Worm (Caenorhabditis elegans) whole organism, L2 larva: ENCODE measurements around the gene B0238.9.

Experiments
- ZK546.5 ChIP-seq: sonication (generic microtip); optimal IDR thresholded peaks from 2 replicates; lab custom pipeline; 2017; ENCODE audit warnings: missing biosample characterization, missing genetic modification characterization
- alr-1 ChIP-seq: fragments of 150-350 bp; optimal IDR thresholded peaks from 2 replicates; lab custom pipeline; 2014; ENCODE audit warnings: missing biosample characterization, missing genetic modification characterization
- aly-2 ChIP-seq: fragments of 150-350 bp; optimal IDR thresholded peaks from 2 replicates; lab custom pipeline; 2014; ENCODE audit warnings: missing biosample characterization, missing genetic modification characterization
- ceh-82 ChIP-seq: fragments of 150-350 bp; optimal IDR thresholded peaks from 2 replicates; lab custom pipeline; 2014; ENCODE audit warnings: missing biosample characterization, missing genetic modification characterization
- egl-27 ChIP-seq: sonication (generic microtip); optimal IDR thresholded peaks from 3 replicates; lab custom pipeline; 2017; ENCODE audit warnings: missing biosample characterization, missing genetic modification reagents, missing genetic modification characterization
- lin-39 ChIP-seq: fragments of 150-350 bp; optimal IDR thresholded peaks from 2 replicates; lab custom pipeline; 2014; ENCODE audit warnings: missing biosample characterization, missing genetic modification reagents, missing genetic modification characterization
- mbf-1 ChIP-seq: sonication (generic microtip); optimal IDR thresholded peaks from 2 replicates; lab custom pipeline; 2017; ENCODE audit warnings: missing biosample characterization, missing genetic modification characterization
- mdl-1 ChIP-seq, 2 experiments: fragments of 150-350 bp in 1 of 2; sonication (generic microtip) in 1 of 2; optimal IDR thresholded peaks; 2 replicates each; lab custom pipeline; 2017; ENCODE audit warnings: missing biosample characterization in 2 of 2, missing genetic modification characterization in 2 of 2
- nhr-12 ChIP-seq: fragments of 150-350 bp; optimal IDR thresholded peaks from 2 replicates; lab custom pipeline; 2014; ENCODE audit warnings: missing biosample characterization, missing genetic modification characterization
- nhr-77 ChIP-seq: fragments of 150-350 bp; optimal IDR thresholded peaks from 2 replicates; lab custom pipeline; 2014; ENCODE audit warnings: missing biosample characterization, missing genetic modification characterization
- sma-9 ChIP-seq, 2 experiments: fragments of 150-350 bp in 1 of 2; sonication (generic microtip) in 1 of 2; optimal IDR thresholded peaks; 2 replicates each; lab custom pipeline; 2014 to 2016; ENCODE audit warnings: missing genetic modification characterization in 2 of 2, mild to moderate bottlenecking in 1 of 2, missing biosample characterization in 1 of 2, missing compliant biosample characterization in 1 of 2, missing genetic modification reagents in 1 of 2, moderate library complexity in 1 of 2
- unc-39 ChIP-seq: fragments of 150-350 bp; optimal IDR thresholded peaks from 2 replicates; lab custom pipeline; 2014; ENCODE audit warnings: missing biosample characterization, missing genetic modification characterization
- unc-62 ChIP-seq: fragments of 150-350 bp; optimal IDR thresholded peaks from 2 replicates; lab custom pipeline; 2014; ENCODE audit warnings: missing biosample characterization, missing genetic modification reagents, missing genetic modification characterization
- ztf-1 ChIP-seq: fragments of 200-800 bp; sonication (Bioruptor generic); conservative IDR thresholded peaks from 2 replicates; pipeline ENCODE4 v1.3.6; 2022; ENCODE audit warnings: missing genetic modification characterization, missing compliant biosample characterization

B0238.9 gene

DNA sequence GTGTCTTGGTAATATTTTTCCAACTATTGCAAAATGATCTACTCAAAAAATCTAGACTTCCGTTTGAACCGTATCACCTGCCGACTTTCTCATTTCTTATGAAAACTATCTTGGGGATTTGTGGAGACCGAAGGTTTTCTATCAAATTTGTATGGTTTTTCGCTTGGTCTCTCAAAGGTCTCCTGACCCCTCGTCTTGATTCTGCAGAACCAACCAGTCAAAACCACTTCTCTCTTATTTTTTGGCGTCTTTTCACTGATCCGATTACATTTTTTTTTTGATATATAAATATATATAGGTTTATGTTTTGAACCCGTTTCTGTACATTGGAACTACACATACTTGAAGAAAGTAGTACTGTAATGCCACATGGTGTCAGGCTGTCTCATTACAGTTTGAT lies 52.2 kb downstream of the B0238.9 start:
- TF ChIP-seq mbf-1 (tag; lab: Kevin White, UChicago) (no peak), mdl-1 (tag; optimal IDR thresholded peaks at IDR 0.05; lab: Kevin White, UChicago) (no peak), ztf-1 (GFP tag; lab: Robert Waterston, UW) (no peak), nhr-12 (tag; lab: Kevin White, UChicago) (no peak), sma-9 (GFP tag; optimal IDR thresholded peaks at IDR 0.05; lab: Kevin White, UChicago) (no peak), sma-9 (tag; optimal IDR thresholded peaks at IDR 0.05; lab: Kevin White, UChicago) (no peak), unc-62 (no peak), nhr-77 (tag; lab: Kevin White, UChicago) (no peak), unc-39 (no peak), alr-1 (tag; lab: Kevin White, UChicago) (no peak), ceh-82 (tag; lab: Kevin White, UChicago) (no peak), aly-2 (tag; lab: Kevin White, UChicago) (no peak), ZK546.5 (tag; lab: Kevin White, UChicago) (no peak), lin-39 (tag; lab: Kevin White, UChicago) (no peak), egl-27 (tag; lab: Kevin White, UChicago) (no peak)
